Worm (Caenorhabditis elegans): ENCODE results near the gene T25B6.6.

ce11 chrX:9010418-9010817 is 12.3 kb downstream of the T25B6.6 start, which contains the start of gene C24A3.9:
- TF ChIP-seq nhr-28 (tag; optimal IDR thresholded peaks at IDR 0.05) (no peak), irx-1 (tag; optimal IDR thresholded peaks at IDR 0.05) (no peak), lin-13 (GFP tag; optimal IDR thresholded peaks at IDR 0.05) (no peak), unc-98 (GFP tag; IDR thresholded peaks at IDR 0.05) (no peak), mep-1 (tag; optimal IDR thresholded peaks at IDR 0.05) (no peak), nhr-12 (tag; optimal IDR thresholded peaks at IDR 0.05) (no peak), blmp-1 (tag; optimal IDR thresholded peaks at IDR 0.05) (no peak), nhr-20 (tag; optimal IDR thresholded peaks at IDR 0.05) (no peak), sptf-1 (tag; optimal IDR thresholded peaks at IDR 0.05) (no peak), ama-1 (optimal IDR thresholded peaks at IDR 0.05) (no peak), snu-23 (GFP tag; optimal IDR thresholded peaks at IDR 0.05) (no peak), dpl-1 (GFP tag; optimal IDR thresholded peaks at IDR 0.05) (no peak)

Data from whole organism, L1 larva.